Fruit fly (Drosophila melanogaster): ENCODE data around the gene CG12054.

The CG12054 gene

dm6 chr3R:31250426-31251034, 30.0 kb downstream of the CG12054 start:
- TF ChIP-seq Hr96 (GFP tag; optimal IDR thresholded peaks at IDR 0.05) (peak; percentile 23), CG7101 (tag; optimal IDR thresholded peaks at IDR 0.05) (peak; percentile 79), cic (GFP tag; optimal IDR thresholded peaks at IDR 0.05) (peak; percentile 19), CG7045 (GFP tag; optimal IDR thresholded peaks at IDR 0.05) (peak; percentile 45), CG14711 (tag; optimal IDR thresholded peaks at IDR 0.05) (peak; percentile 68), CG11617 (GFP tag; optimal IDR thresholded peaks at IDR 0.05) (peak; percentile 70), bab1 (GFP tag; optimal IDR thresholded peaks at IDR 0.05) (no peak), pad (GFP tag; optimal IDR thresholded peaks at IDR 0.05) (peak; percentile 26), Clk (GFP tag; optimal IDR thresholded peaks at IDR 0.05) (no peak), CG12768 (GFP tag; optimal IDR thresholded peaks at IDR 0.05) (peak; percentile 69), CG5204 (GFP tag; optimal IDR thresholded peaks at IDR 0.05) (peak; percentile 67), cnc (optimal IDR thresholded peaks at IDR 0.05) (no peak), Mnt (GFP tag; optimal IDR thresholded peaks at IDR 0.05) (peak; percentile 27), CG1620 (GFP tag; optimal IDR thresholded peaks at IDR 0.05) (no peak), ovo (GFP tag; optimal IDR thresholded peaks at IDR 0.05) (no peak), CG33017 (tag; optimal IDR thresholded peaks at IDR 0.05) (peak; percentile 84), tj (GFP tag; optimal IDR thresholded peaks at IDR 0.05) (peak; percentile 38)

- no peak for TF ChIP-seq ovo (GFP tag; optimal IDR thresholded peaks at IDR 0.05)
- TF ChIP-seq bab1 (GFP tag; optimal IDR thresholded peaks at IDR 0.05), result no peak
- TF ChIP-seq cnc (optimal IDR thresholded peaks at IDR 0.05), result no peak
- no peak for TF ChIP-seq Mnt (GFP tag; optimal IDR thresholded peaks at IDR 0.05)
- TF ChIP-seq Hr96 (GFP tag; optimal IDR thresholded peaks at IDR 0.05), result no peak
- TF ChIP-seq CG1620 (GFP tag; optimal IDR thresholded peaks at IDR 0.05), result no peak
- TF ChIP-seq pad (GFP tag; optimal IDR thresholded peaks at IDR 0.05), result no peak
- TF ChIP-seq tj (GFP tag; optimal IDR thresholded peaks at IDR 0.05), result no peak
- TF ChIP-seq Crg-1 (GFP tag; optimal IDR thresholded peaks at IDR 0.05), result no peak
- TF ChIP-seq CG12768 (GFP tag; optimal IDR thresholded peaks at IDR 0.05), result no peak
- TF ChIP-seq CG14711 (tag; optimal IDR thresholded peaks at IDR 0.05), result no peak
- no peak for TF ChIP-seq CG7045 (GFP tag; optimal IDR thresholded peaks at IDR 0.05)
- TF ChIP-seq CG7101 (tag; optimal IDR thresholded peaks at IDR 0.05), result no peak
- TF ChIP-seq toe (GFP tag; optimal IDR thresholded peaks at IDR 0.05), result no peak
Measured at dm6 chr3R:31251130-31251770, 30.7 kb downstream of the CG12054 start.

dm6 chr3R:31252093-31252962, 31.8 kb downstream of the CG12054 start, which contains the start of the genes qless and mRpL32:
Gene qless (minus strand): TSS chr3R:31252608.
Gene mRpL32 (plus strand): TSS chr3R:31252872.
- TF ChIP-seq toe (GFP tag; optimal IDR thresholded peaks at IDR 0.05) (peak; percentile 68), CG1620 (GFP tag; optimal IDR thresholded peaks at IDR 0.05) (no peak), Mnt (GFP tag; optimal IDR thresholded peaks at IDR 0.05) (peak; percentile 82), CG12768 (GFP tag; optimal IDR thresholded peaks at IDR 0.05) (peak; percentile 18), cic (GFP tag; optimal IDR thresholded peaks at IDR 0.05) (no peak), pad (GFP tag; optimal IDR thresholded peaks at IDR 0.05) (peak; percentile 10), Clk (GFP tag; optimal IDR thresholded peaks at IDR 0.05) (peak; percentile 43), ovo (GFP tag; optimal IDR thresholded peaks at IDR 0.05) (peak; percentile 14), Hr96 (GFP tag; optimal IDR thresholded peaks at IDR 0.05) (peak; percentile 48), CG5204 (GFP tag; optimal IDR thresholded peaks at IDR 0.05) (peak; percentile 47), kay (GFP tag; ENCODE audit: borderline replicate concordance) (no peak), CG11617 (GFP tag; optimal IDR thresholded peaks at IDR 0.05) (peak; percentile 37), CG33017 (tag; optimal IDR thresholded peaks at IDR 0.05) (peak; percentile 18), CG7045 (GFP tag; optimal IDR thresholded peaks at IDR 0.05) (peak; percentile 64), bab1 (GFP tag; optimal IDR thresholded peaks at IDR 0.05) (peak; percentile 74), tj (GFP tag; optimal IDR thresholded peaks at IDR 0.05) (peak; percentile 27), CG7101 (tag; optimal IDR thresholded peaks at IDR 0.05) (peak; percentile 57), CG14711 (tag; optimal IDR thresholded peaks at IDR 0.05) (peak; percentile 97), Crg-1 (GFP tag; optimal IDR thresholded peaks at IDR 0.05) (peak; percentile 32), cnc (optimal IDR thresholded peaks at IDR 0.05) (no peak)

- TF ChIP-seq CG1620 (GFP tag; optimal IDR thresholded peaks at IDR 0.05) (no peak), CG7101 (tag; optimal IDR thresholded peaks at IDR 0.05) (no peak), toe (GFP tag; optimal IDR thresholded peaks at IDR 0.05) (no peak), cic (GFP tag; optimal IDR thresholded peaks at IDR 0.05) (no peak), Crg-1 (GFP tag; optimal IDR thresholded peaks at IDR 0.05) (no peak), Mnt (GFP tag; optimal IDR thresholded peaks at IDR 0.05) (no peak), tj (GFP tag; optimal IDR thresholded peaks at IDR 0.05) (peak; percentile 68), CG33017 (tag; optimal IDR thresholded peaks at IDR 0.05) (no peak), Clk (GFP tag; optimal IDR thresholded peaks at IDR 0.05) (no peak), Hr96 (GFP tag; optimal IDR thresholded peaks at IDR 0.05) (no peak), cnc (optimal IDR thresholded peaks at IDR 0.05) (peak in 1 of 2 experiments; percentile 25), CG14711 (tag; optimal IDR thresholded peaks at IDR 0.05) (peak; percentile 39), CG12768 (GFP tag; optimal IDR thresholded peaks at IDR 0.05) (no peak), pad (GFP tag; optimal IDR thresholded peaks at IDR 0.05) (no peak), kay (GFP tag; ENCODE audit: borderline replicate concordance) (no peak), CG11617 (GFP tag; optimal IDR thresholded peaks at IDR 0.05) (no peak), CG7045 (GFP tag; optimal IDR thresholded peaks at IDR 0.05) (no peak), bab1 (GFP tag; optimal IDR thresholded peaks at IDR 0.05) (peak; percentile 61), CG5204 (GFP tag; optimal IDR thresholded peaks at IDR 0.05) (no peak), ovo (GFP tag; optimal IDR thresholded peaks at IDR 0.05) (no peak)
Measured at dm6 chr3R:31254808-31255207, 34.3 kb downstream of the CG12054 start, which contains the start of the genes CG1750 and spn-F. Gene CG1750 (minus strand): TSS chr3R:31254900. Gene spn-F (plus strand): TSS chr3R:31255127.

All from whole organism, adult.